Worm (Caenorhabditis elegans): ENCODE results near the gene str-173.

- TF ChIP-seq dao-5 (tag; optimal IDR thresholded peaks at IDR 0.05): no peak
- TF ChIP-seq W03F9.2 (tag; optimal IDR thresholded peaks at IDR 0.05): no peak
- no peak for TF ChIP-seq him-1 (tag; optimal IDR thresholded peaks at IDR 0.05)
Observed at ce11 chrIV:4874603-4875002, 13.0 kb downstream of the str-173 start, which contains the start of gene str-174.

All from whole organism, L4/young adult.